Fruit fly (Drosophila melanogaster): Measurements from ENCODE around the gene plum.

- TF ChIP-seq bab1 (GFP tag; optimal IDR thresholded peaks at IDR 0.05) (no peak), CG14711 (tag; optimal IDR thresholded peaks at IDR 0.05) (no peak), CG7101 (tag; optimal IDR thresholded peaks at IDR 0.05) (no peak), Clk (GFP tag; optimal IDR thresholded peaks at IDR 0.05) (no peak), Mnt (GFP tag; optimal IDR thresholded peaks at IDR 0.05) (no peak), CG12768 (GFP tag; optimal IDR thresholded peaks at IDR 0.05) (no peak), CG7045 (GFP tag; optimal IDR thresholded peaks at IDR 0.05) (no peak), Crg-1 (GFP tag; optimal IDR thresholded peaks at IDR 0.05) (no peak), ovo (GFP tag; optimal IDR thresholded peaks at IDR 0.05) (no peak), kay (GFP tag; ENCODE audit: borderline replicate concordance) (no peak), Hr96 (GFP tag; optimal IDR thresholded peaks at IDR 0.05) (no peak), cnc (optimal IDR thresholded peaks at IDR 0.05) (no peak), CG1620 (GFP tag; optimal IDR thresholded peaks at IDR 0.05) (no peak)
Measured at dm6 chr3R:26478040-26478439, 57.0 kb downstream of the plum start.

Data from whole organism, adult.